Fruit fly (Drosophila melanogaster) whole organism: ENCODE data around the gene CG6650.

ENCODE experiments used
- Dll ChIP-seq: fragments of >200 bp; optimal IDR thresholded peaks from 2 replicates; lab custom pipeline; 2017
- EcR ChIP-seq, 2 experiments: fragments of >200 bp; optimal IDR thresholded peaks; 2 replicates each; lab custom pipeline; 2017; ENCODE audit warnings: missing biosample characterization in 2 of 2, missing genetic modification characterization in 2 of 2, missing genetic modification reagents in 2 of 2
- pan ChIP-seq: fragments of >200 bp; optimal IDR thresholded peaks from 2 replicates; lab custom pipeline; 2017

DNA sequence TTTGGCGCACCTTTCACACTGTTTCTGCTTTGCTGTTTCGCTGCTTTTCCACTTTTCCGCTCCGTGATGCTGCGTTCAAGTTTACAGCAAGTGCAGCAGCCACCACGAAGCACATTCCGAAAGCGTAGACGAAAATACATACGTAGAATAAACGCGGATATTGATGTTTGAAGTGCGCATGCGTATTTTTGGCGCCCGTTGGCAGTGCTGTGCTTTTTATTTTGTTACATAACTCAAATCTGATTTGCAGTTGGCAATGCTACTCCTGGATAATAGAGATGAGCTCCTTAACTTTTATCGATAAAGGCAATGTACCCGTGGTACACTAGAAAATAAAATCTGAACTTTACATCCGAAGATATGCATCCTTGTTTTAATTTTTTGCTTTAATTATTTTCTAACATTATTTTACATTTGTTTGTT, 24.5 kb upstream of the CG6650 start:
- TF ChIP-seq pan (no peak), EcR (GFP tag; optimal IDR thresholded peaks at IDR 0.05; lab: Kevin White, UChicago) (no peak), Dll (lab: Kevin White, UChicago) (no peak)
